Worm (Caenorhabditis elegans): ENCODE measurements around the gene chtl-1.

The chtl-1 gene

ce11 chrX:5348529-5349148 is 15.5 kb downstream of the chtl-1 start, which contains the start of gene syx-3:
Gene syx-3 (plus strand): TSS chrX:5349098.
- no peak for TF ChIP-seq nhr-12 (tag; optimal IDR thresholded peaks at IDR 0.05)
- TF ChIP-seq irx-1 (tag; optimal IDR thresholded peaks at IDR 0.05) = no peak
- no peak for TF ChIP-seq dpl-1 (GFP tag; optimal IDR thresholded peaks at IDR 0.05)
- no peak for TF ChIP-seq zip-4 (GFP tag; optimal IDR thresholded peaks at IDR 0.05)
- TF ChIP-seq nhr-71 (tag; optimal IDR thresholded peaks at IDR 0.05) = peak; percentile 27
- TF ChIP-seq pax-3 (tag; optimal IDR thresholded peaks at IDR 0.05) = no peak
- peak; percentile 93 for TF ChIP-seq dsc-1 (tag; optimal IDR thresholded peaks at IDR 0.05)
- peak; percentile 41 for TF ChIP-seq snu-23 (GFP tag; optimal IDR thresholded peaks at IDR 0.05)
- TF ChIP-seq nhr-90 (tag; optimal IDR thresholded peaks at IDR 0.05; ENCODE audit: poor library complexity) = no peak
- no peak for TF ChIP-seq lin-39 (tag; optimal IDR thresholded peaks at IDR 0.05)
- TF ChIP-seq hlh-17 (GFP tag; optimal IDR thresholded peaks at IDR 0.05; ENCODE audit: borderline replicate concordance) = no peak
- no peak for TF ChIP-seq ceh-63 (GFP tag; optimal IDR thresholded peaks at IDR 0.05)
- peak; percentile 43 for TF ChIP-seq lin-14 (GFP tag; optimal IDR thresholded peaks at IDR 0.05)
- no peak for TF ChIP-seq aha-1 (tag; optimal IDR thresholded peaks at IDR 0.05)
- no peak for TF ChIP-seq alr-1 (tag; optimal IDR thresholded peaks at IDR 0.05; ENCODE audit: borderline replicate concordance)
- TF ChIP-seq hpl-2 (GFP tag; optimal IDR thresholded peaks at IDR 0.05) = no peak
- no peak for TF ChIP-seq lin-35 (GFP tag; optimal IDR thresholded peaks at IDR 0.05)
- no peak for TF ChIP-seq pqm-1 (tag; optimal IDR thresholded peaks at IDR 0.05)
- no peak for TF ChIP-seq nhr-11 (tag; optimal IDR thresholded peaks at IDR 0.05)
- no peak for TF ChIP-seq ama-1 (optimal IDR thresholded peaks at IDR 0.05)
- no peak for TF ChIP-seq nhr-237 (tag; optimal IDR thresholded peaks at IDR 0.05)
- peak; percentile 43 for TF ChIP-seq fkh-4 (tag; optimal IDR thresholded peaks at IDR 0.05; ENCODE audit: borderline replicate concordance)
- TF ChIP-seq C34B4.2 (tag; optimal IDR thresholded peaks at IDR 0.05) = no peak
- no peak for TF ChIP-seq elt-2 (tag; optimal IDR thresholded peaks at IDR 0.05)
- no peak for TF ChIP-seq fkh-8 (tag; optimal IDR thresholded peaks at IDR 0.05)
- peak; percentile 61 for TF ChIP-seq pag-3 (tag; optimal IDR thresholded peaks at IDR 0.05; ENCODE audit: borderline replicate concordance, insufficient read depth)
- TF ChIP-seq nhr-20 (tag; optimal IDR thresholded peaks at IDR 0.05) = peak; percentile 4
- TF ChIP-seq unc-130 (tag; optimal IDR thresholded peaks at IDR 0.05) = no peak

ce11 chrX:5347856-5348255 is 16.3 kb downstream of the chtl-1 start:
- TF ChIP-seq C04F5.9 (tag; optimal IDR thresholded peaks at IDR 0.05) (no peak), F16B12.6 (tag; optimal IDR thresholded peaks at IDR 0.05) (no peak), ceh-88 (GFP tag; IDR thresholded peaks at IDR 0.05) (no peak), dsc-1 (tag; optimal IDR thresholded peaks at IDR 0.05) (peak; percentile 18), lin-14 (GFP tag; optimal IDR thresholded peaks at IDR 0.05) (peak; percentile 17)

ce11 chrX:5346303-5346702 is 17.8 kb downstream of the chtl-1 start:
- no peak for TF ChIP-seq efl-1 (optimal IDR thresholded peaks at IDR 0.05)
- TF ChIP-seq efl-1 (GFP tag; optimal IDR thresholded peaks at IDR 0.05 in 1 of 2) = peak in 1 of 2 experiments; percentile 62
- TF ChIP-seq elt-2 (tag; optimal IDR thresholded peaks at IDR 0.05) = peak; percentile 0
- TF ChIP-seq pag-3 (tag; optimal IDR thresholded peaks at IDR 0.05; ENCODE audit: borderline replicate concordance, insufficient read depth) = no peak
- no peak for TF ChIP-seq egl-27 (tag; optimal IDR thresholded peaks at IDR 0.05)
- peak in 1 of 2 experiments; percentile 3 for TF ChIP-seq lin-35 (GFP tag; optimal IDR thresholded peaks at IDR 0.05)
- no peak for TF ChIP-seq lin-39 (tag; optimal IDR thresholded peaks at IDR 0.05)

- TF ChIP-seq F16B12.6 (tag; optimal IDR thresholded peaks at IDR 0.05) = peak; percentile 76
- no peak for TF ChIP-seq dpl-1 (GFP tag; optimal IDR thresholded peaks at IDR 0.05)
These were observed 19.8 kb downstream of the chtl-1 start, which contains the start of gene C26B9.1 for ce11 chrX:5344287-5344686. Gene C26B9.1 (plus strand): TSS chrX:5344587.
